Fruit fly (Drosophila melanogaster): ENCODE results near the gene CG33189.

CG33189 gene

dm6 chr3R:8731597-8732263 is 48.9 kb downstream of the CG33189 start, which contains the start of the genes M1BP and CG8202 (continued):
- TF ChIP-seq nmo (GFP tag; optimal IDR thresholded peaks at IDR 0.05): peak; percentile 96
- TF ChIP-seq Ptx1 (GFP tag; IDR thresholded peaks at IDR 0.05): peak; percentile 85
- TF ChIP-seq CG5245 (GFP tag; optimal IDR thresholded peaks at IDR 0.05): peak; percentile 76
- TF ChIP-seq CG15514 (GFP tag; optimal IDR thresholded peaks at IDR 0.05): peak; percentile 56
- no peak for TF ChIP-seq inv (GFP tag; IDR thresholded peaks at IDR 0.05; ENCODE audit: partially characterized antibody)
- peak; percentile 92 for TF ChIP-seq NfI (GFP tag; optimal IDR thresholded peaks at IDR 0.05)
- peak; percentile 67; the same call in 2 of the 3 replicates for TF ChIP-seq ci (GFP tag; IDR thresholded peaks at IDR 0.05)
- peak; percentile 71 for TF ChIP-seq CG4730 (GFP tag; IDR thresholded peaks at IDR 0.05)
- peak; percentile 84 for TF ChIP-seq tio (GFP tag; optimal IDR thresholded peaks at IDR 0.05)
- peak; percentile 53 for TF ChIP-seq Elba2 (GFP tag; optimal IDR thresholded peaks at IDR 0.05)
- peak; percentile 70; the same call in 2 of the 3 replicates for TF ChIP-seq CG11695 (GFP tag; IDR thresholded peaks at IDR 0.05)
- TF ChIP-seq unc-4 (GFP tag; IDR thresholded peaks at IDR 0.05; ENCODE audit: partially characterized antibody): no peak
- peak; percentile 31 for TF ChIP-seq CG1792 (GFP tag; optimal IDR thresholded peaks at IDR 0.05)
- TF ChIP-seq pum (GFP tag; optimal IDR thresholded peaks at IDR 0.05): peak; percentile 56
- no peak for TF ChIP-seq hkb (optimal IDR thresholded peaks at IDR 0.05)
- TF ChIP-seq hkb (GFP tag; IDR thresholded peaks at IDR 0.05): peak; percentile 77
- peak; percentile 47 for TF ChIP-seq CG34376 (GFP tag; optimal IDR thresholded peaks at IDR 0.05)
- TF ChIP-seq fd96Cb (tag; optimal IDR thresholded peaks at IDR 0.05): peak; percentile 90
- no peak for TF ChIP-seq mld (GFP tag; IDR thresholded peaks at IDR 0.05; ENCODE audit: partially characterized antibody)
- peak; percentile 65; the same call in 1 of the 2 replicates for TF ChIP-seq seq (GFP tag; IDR thresholded peaks at IDR 0.05)
- peak; percentile 44 for TF ChIP-seq CG9876 (GFP tag; optimal IDR thresholded peaks at IDR 0.05)
- no peak for TF ChIP-seq dan (GFP tag; IDR thresholded peaks at IDR 0.05)
- peak; percentile 49 to 91 for TF ChIP-seq dpn (GFP tag; optimal IDR thresholded peaks at IDR 0.05)
- peak; percentile 75 for TF ChIP-seq Fer3 (tag; optimal IDR thresholded peaks at IDR 0.05)
- TF ChIP-seq Meics (GFP tag; optimal IDR thresholded peaks at IDR 0.05): peak; percentile 94
- peak; percentile 59; the same call in 1 of the 3 replicates for TF ChIP-seq H15 (GFP tag; IDR thresholded peaks at IDR 0.05)
- peak; percentile 63; the same call in 1 of the 3 replicates for TF ChIP-seq so (GFP tag; IDR thresholded peaks at IDR 0.05)
- TF ChIP-seq amos (GFP tag; IDR thresholded peaks at IDR 0.05; ENCODE audit: partially characterized antibody): no peak
- TF ChIP-seq Pdp1 (GFP tag; optimal IDR thresholded peaks at IDR 0.05): peak; percentile 55 to 57
- 0 out of 2 replicates have a peak, but pooled peaks have one; percentile 39 for TF ChIP-seq stc (GFP tag; IDR thresholded peaks at IDR 0.05)
- no peak for TF ChIP-seq pita (GFP tag; optimal IDR thresholded peaks at IDR 0.05)
- TF ChIP-seq CG14965 (GFP tag; optimal IDR thresholded peaks at IDR 0.05; ENCODE audit: borderline replicate concordance): no peak
- TF ChIP-seq CG15011 (GFP tag; optimal IDR thresholded peaks at IDR 0.05): no peak
- peak; percentile 88 for TF ChIP-seq sens (GFP tag)
- TF ChIP-seq HLH3B (GFP tag; IDR thresholded peaks at IDR 0.05): peak; percentile 58
- no peak for TF ChIP-seq bigmax (GFP tag; optimal IDR thresholded peaks at IDR 0.05)
- peak; percentile 37 for TF ChIP-seq MTF-1 (GFP tag; optimal IDR thresholded peaks at IDR 0.05; ENCODE audit: borderline replicate concordance)
- TF ChIP-seq ara (GFP tag; IDR thresholded peaks at IDR 0.05): peak; percentile 78
- TF ChIP-seq Asciz (GFP tag; optimal IDR thresholded peaks at IDR 0.05): peak; percentile 83
- TF ChIP-seq CG30020 (tag; optimal IDR thresholded peaks at IDR 0.05): peak; percentile 85
- TF ChIP-seq CG4404 (GFP tag; IDR thresholded peaks at IDR 0.05): peak; percentile 74
- TF ChIP-seq gfzf (GFP tag; optimal IDR thresholded peaks at IDR 0.05): no peak
- TF ChIP-seq CG17802 (tag; optimal IDR thresholded peaks at IDR 0.05): peak; percentile 31
- TF ChIP-seq CG8388 (GFP tag; optimal IDR thresholded peaks at IDR 0.05): peak; percentile 91
- no peak for TF ChIP-seq HmgD (GFP tag; optimal IDR thresholded peaks at IDR 0.05)
- TF ChIP-seq CG4328 (GFP tag; optimal IDR thresholded peaks at IDR 0.05): peak; percentile 91
- TF ChIP-seq Ravus (GFP tag; IDR thresholded peaks at IDR 0.05): no peak; the same call in 1 of the 2 replicates
- peak; percentile 84 for TF ChIP-seq CG17359 (tag; optimal IDR thresholded peaks at IDR 0.05)
- peak; percentile 54 for TF ChIP-seq CG4617 (GFP tag; optimal IDR thresholded peaks at IDR 0.05; ENCODE audit: borderline replicate concordance)

Measured in whole organism, embryonic.